Worm (Caenorhabditis elegans): ENCODE measurements around the gene F15E6.9.

The F15E6.9 gene

DNA sequence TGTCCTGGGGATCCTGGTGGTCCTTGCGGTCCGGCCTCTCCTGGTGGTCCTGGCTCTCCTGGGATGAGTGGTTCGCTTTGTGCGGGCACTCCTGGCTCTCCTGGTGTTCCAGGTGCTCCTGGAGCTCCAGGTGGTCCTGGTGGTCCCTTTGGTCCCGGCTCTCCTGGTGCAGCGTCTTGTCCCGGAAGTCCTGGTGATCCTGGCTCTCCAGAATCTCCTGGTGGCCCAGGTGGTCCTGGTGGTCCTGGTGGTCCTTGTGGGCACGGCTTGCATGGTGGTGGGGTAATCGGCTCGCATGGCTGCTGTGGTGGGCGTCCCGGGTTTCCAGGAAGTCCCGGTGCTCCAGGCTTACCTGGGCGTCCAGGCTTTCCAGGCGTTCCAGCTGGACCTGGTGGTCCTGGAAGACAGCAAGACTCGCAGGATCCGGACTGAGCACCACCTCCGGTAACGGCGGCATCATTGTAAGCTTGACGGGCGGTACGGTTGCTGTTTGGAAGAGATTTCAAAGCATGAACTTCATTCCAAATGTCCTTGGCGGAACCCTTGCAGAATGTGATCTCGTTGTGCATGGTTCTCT lies 55.0 kb downstream of the F15E6.9 start:
- TF ChIP-seq snpc-4 (tag; optimal IDR thresholded peaks at IDR 0.05) (no peak), unc-39 (tag; optimal IDR thresholded peaks at IDR 0.05) (no peak), elt-3 (tag; optimal IDR thresholded peaks at IDR 0.05) (no peak), pqm-1 (tag; optimal IDR thresholded peaks at IDR 0.05) (no peak), ztf-11 (tag; optimal IDR thresholded peaks at IDR 0.05) (no peak), nhr-28 (tag; optimal IDR thresholded peaks at IDR 0.05) (no peak), tbx-2 (tag; optimal IDR thresholded peaks at IDR 0.05) (no peak), R02D3.7 (tag; optimal IDR thresholded peaks at IDR 0.05) (no peak), ceh-9 (tag; optimal IDR thresholded peaks at IDR 0.05) (no peak)

All from whole organism, L3 larva.